Worm (Caenorhabditis elegans) whole organism, early embryonic: ENCODE measurements around the gene ptr-16.
A peak's percentile ranks its signal among the peaks of the same experiment; 100 is the strongest.

ENCODE experiments used
- B0310.2 ChIP-seq: sonication (generic microtip); optimal IDR thresholded peaks from 2 replicates; lab custom pipeline; 2016; ENCODE audit warnings: mild to moderate bottlenecking, missing genetic modification characterization, missing compliant biosample characterization
- F13C5.2 ChIP-seq: sonication (generic microtip); optimal IDR thresholded peaks from 2 replicates; lab custom pipeline; 2017; ENCODE audit warnings: mild to moderate bottlenecking, missing genetic modification characterization, inconsistent platforms, missing compliant biosample characterization
- aly-1 ChIP-seq: sonication (generic microtip); optimal IDR thresholded peaks from 2 replicates; lab custom pipeline; 2016; ENCODE audit warnings: missing genetic modification characterization, missing compliant biosample characterization
- ama-1 ChIP-seq: fragments of 150-350 bp; optimal IDR thresholded peaks from 2 replicates; lab custom pipeline; 2014
- ceh-13 ChIP-seq: fragments of 200-800 bp; sonication (Bioruptor generic); optimal IDR thresholded peaks from 2 replicates; lab custom pipeline; 2018; ENCODE audit warnings: mild to moderate bottlenecking, missing genetic modification characterization, missing compliant biosample characterization
- ceh-36 ChIP-seq: sonication (generic microtip); optimal IDR thresholded peaks from 2 replicates; lab custom pipeline; 2016; ENCODE audit warnings: missing genetic modification characterization, inconsistent platforms, missing compliant biosample characterization
- flt-1 ChIP-seq: fragments of 200-800 bp; sonication (Bioruptor generic); IDR thresholded peaks from 2 replicates; pipeline ENCODE4 v1.3.6; 2022; ENCODE audit warnings: missing genetic modification characterization, missing compliant biosample characterization
- hmg-4 ChIP-seq: fragments of 200-800 bp; sonication (Bioruptor generic); optimal IDR thresholded peaks from 2 replicates; lab custom pipeline; 2018; ENCODE audit warnings: mild to moderate bottlenecking, missing genetic modification characterization, missing compliant biosample characterization
- pes-1 ChIP-seq: fragments of 200-800 bp; sonication (Bioruptor generic); IDR thresholded peaks from 2 replicates; pipeline ENCODE4 v1.3.6; 2022; ENCODE audit warnings: missing genetic modification reagents, missing genetic modification characterization, missing compliant biosample characterization
- scrt-1 ChIP-seq: fragments of 200-800 bp; sonication (Bioruptor generic); IDR thresholded peaks from 2 replicates; pipeline ENCODE4 v1.3.6; 2022; ENCODE audit warnings: missing genetic modification characterization, missing compliant biosample characterization
- sea-1 ChIP-seq: fragments of 200-800 bp; sonication (Bioruptor generic); conservative IDR thresholded peaks from 2 replicates; pipeline ENCODE4 v1.3.6; 2022; ENCODE audit warnings: missing genetic modification characterization, missing compliant biosample characterization
- tbx-11 ChIP-seq: fragments of 200-800 bp; sonication (Bioruptor generic); IDR thresholded peaks from 2 replicates; pipeline ENCODE4 v1.3.6; 2022; ENCODE audit warnings: missing genetic modification characterization, missing compliant biosample characterization
- tra-4 ChIP-seq: sonication (generic microtip); optimal IDR thresholded peaks from 2 replicates; lab custom pipeline; 2017; ENCODE audit warnings: missing genetic modification characterization, missing compliant biosample characterization

ce11 chrV:1140806-1141205 lies 24.7 kb upstream of the ptr-16 start:
- no peak for TF ChIP-seq scrt-1 (GFP tag; lab: Robert Waterston, UW)
- TF ChIP-seq F13C5.2 (tag; lab: Kevin White, UChicago), result no peak
- TF ChIP-seq ama-1 (lab: Kevin White, UChicago), result no peak
- TF ChIP-seq pes-1 (GFP tag; lab: Robert Waterston, UW), result no peak
- TF ChIP-seq B0310.2, result no peak
- no peak for TF ChIP-seq sea-1 (GFP tag; lab: Robert Waterston, UW)
- peak; percentile 70 for TF ChIP-seq ceh-36 (tag; lab: Kevin White, UChicago)
- no peak for TF ChIP-seq tbx-11 (GFP tag; lab: Robert Waterston, UW)
- TF ChIP-seq aly-1 (tag; lab: Kevin White, UChicago), result no peak
- TF ChIP-seq flt-1, result no peak
- no peak for TF ChIP-seq ceh-13 (GFP tag; lab: Kevin White, UChicago)
- TF ChIP-seq hmg-4 (GFP tag; lab: Kevin White, UChicago), result no peak
- no peak for TF ChIP-seq tra-4
